Fruit fly (Drosophila melanogaster): Measurements from ENCODE around the gene Irp-1B.

dm6 chr3R:10389027-10389465 is 23.6 kb downstream of the Irp-1B start:
- TF ChIP-seq h (optimal IDR thresholded peaks at IDR 0.05) (no peak), psq (optimal IDR thresholded peaks at IDR 0.05) (no peak), ttk (optimal IDR thresholded peaks at IDR 0.05) (no peak), insv (optimal IDR thresholded peaks at IDR 0.05) (no peak), Myc (optimal IDR thresholded peaks at IDR 0.05) (no peak), Sin3A (optimal IDR thresholded peaks at IDR 0.05) (no peak)

Measured in Kc167 (cell line).